Fruit fly (Drosophila melanogaster): ENCODE results near the gene CG9663.

The CG9663 gene

dm6 chr2L:3338566-3339215 is 35.8 kb upstream of the CG9663 start (continued):
- TF ChIP-seq Met (GFP tag; optimal IDR thresholded peaks at IDR 0.05): peak; percentile 75
- TF ChIP-seq spab (GFP tag; optimal IDR thresholded peaks at IDR 0.05): peak; percentile 66
- TF ChIP-seq CG8119 (GFP tag; IDR thresholded peaks at IDR 0.05): peak; percentile 91
- TF ChIP-seq svp (GFP tag): peak; percentile 88
- TF ChIP-seq fd59A (GFP tag; optimal IDR thresholded peaks at IDR 0.05): peak; percentile 68
- TF ChIP-seq CG11902 (GFP tag; optimal IDR thresholded peaks at IDR 0.05): peak; percentile 64
- peak; percentile 78 for TF ChIP-seq CG4318 (GFP tag; optimal IDR thresholded peaks at IDR 0.05)
- peak; percentile 86 for TF ChIP-seq net (GFP tag; optimal IDR thresholded peaks at IDR 0.05)
- peak; percentile 89 for TF ChIP-seq pdm3 (GFP tag; optimal IDR thresholded peaks at IDR 0.05)

dm6 chr2L:3332514-3332913 is 29.6 kb upstream of the CG9663 start, which contains the start of gene CG15408:
CG15408 (plus strand) TSS chr2L:3332814.
- TF ChIP-seq dsx (GFP tag; optimal IDR thresholded peaks at IDR 0.05; ENCODE audit: poor library complexity, severe bottlenecking) (no peak), dac (GFP tag; optimal IDR thresholded peaks at IDR 0.05) (no peak), svp (GFP tag) (no peak), CG3919 (GFP tag; optimal IDR thresholded peaks at IDR 0.05) (no peak)

dm6 chr2L:3330628-3331027 is 27.7 kb upstream of the CG9663 start, which contains the start of gene CG3285:
CG3285 (plus strand) TSS chr2L:3330928.
- no peak for TF ChIP-seq achi (GFP tag; optimal IDR thresholded peaks at IDR 0.05)
- TF ChIP-seq eg (GFP tag; IDR thresholded peaks at IDR 0.05): 0 out of 3 replicates have a peak, but pooled peaks have one; percentile 30
- TF ChIP-seq pdm3 (GFP tag; optimal IDR thresholded peaks at IDR 0.05): no peak
- no peak for TF ChIP-seq CG6808 (GFP tag; optimal IDR thresholded peaks at IDR 0.05)

dm6 chr2L:3327603-3328002 is 24.7 kb upstream of the CG9663 start, which contains the start of gene CG33282:
CG33282 (plus strand) TSS chr2L:3327903.
- TF ChIP-seq Ets21C (GFP tag; optimal IDR thresholded peaks at IDR 0.05) (no peak), Sox14 (GFP tag; optimal IDR thresholded peaks at IDR 0.05) (no peak), svp (GFP tag) (peak; percentile 9)

- no peak for TF ChIP-seq Hr38 (GFP tag; optimal IDR thresholded peaks at IDR 0.05)
- no peak for TF ChIP-seq Hr4 (GFP tag; optimal IDR thresholded peaks at IDR 0.05)
- peak; percentile 53 for TF ChIP-seq fkh (GFP tag; optimal IDR thresholded peaks at IDR 0.05)
- TF ChIP-seq CG8632 (GFP tag; optimal IDR thresholded peaks at IDR 0.05): no peak
These were observed 20.7 kb upstream of the CG9663 start, which contains the start of gene CG33281 for dm6 chr2L:3323319-3324287. CG33281 (plus strand) TSS chr2L:3324237.

dm6 chr2L:3319731-3320295 is 16.9 kb upstream of the CG9663 start, which contains the start of the genes Fign and CG8837:
Fign (minus strand) TSS chr2L:3319872.
CG8837 (plus strand) TSS chr2L:3320245.
- TF ChIP-seq Blimp-1 (GFP tag; optimal IDR thresholded peaks at IDR 0.05) (peak; percentile 87), achi (GFP tag; optimal IDR thresholded peaks at IDR 0.05) (no peak)

- TF ChIP-seq dsx (GFP tag; optimal IDR thresholded peaks at IDR 0.05; ENCODE audit: poor library complexity, severe bottlenecking): no peak
- no peak for TF ChIP-seq CG16779 (tag; optimal IDR thresholded peaks at IDR 0.05)
- no peak for TF ChIP-seq Smox (GFP tag; optimal IDR thresholded peaks at IDR 0.05)
These were observed 5.8 kb upstream of the CG9663 start, which contains the start of gene CG15406 for dm6 chr2L:3308529-3309272. CG15406 (plus strand) TSS chr2L:3309222.

Measured in whole organism, prepupa.